Fruit fly (Drosophila melanogaster): ENCODE data around the gene Top2.
A peak's percentile ranks its signal among the peaks of the same experiment; 100 is the strongest.

Top2 gene

dm6 chr2L:19452535-19453317 lies 564 bp downstream of the Top2 start (continued):
- no peak for TF ChIP-seq D19B (GFP tag; optimal IDR thresholded peaks at IDR 0.05)
- TF ChIP-seq H2.0 (GFP tag; IDR thresholded peaks at IDR 0.05), result no peak
- TF ChIP-seq CG10462 (GFP tag; optimal IDR thresholded peaks at IDR 0.05), result no peak
- TF ChIP-seq CG12769 (tag; optimal IDR thresholded peaks at IDR 0.05), result no peak
- no peak for TF ChIP-seq CG11398 (GFP tag; optimal IDR thresholded peaks at IDR 0.05)
- no peak for TF ChIP-seq CG10654 (GFP tag; optimal IDR thresholded peaks at IDR 0.05)
- TF ChIP-seq CG11504 (tag; optimal IDR thresholded peaks at IDR 0.05), result peak; percentile 21
- TF ChIP-seq CG6272 (GFP tag; IDR thresholded peaks at IDR 0.05), result no peak
- TF ChIP-seq btn (GFP tag; optimal IDR thresholded peaks at IDR 0.05), result no peak
- TF ChIP-seq z (GFP tag; IDR thresholded peaks at IDR 0.05), result no peak
- TF ChIP-seq Lim3 (GFP tag; IDR thresholded peaks at IDR 0.05), result peak; percentile 14; the same call in 1 of the 2 replicates
- TF ChIP-seq CG7987 (GFP tag; optimal IDR thresholded peaks at IDR 0.05), result no peak
- no peak for TF ChIP-seq Hey (tag; optimal IDR thresholded peaks at IDR 0.05)
- no peak for TF ChIP-seq CG7745 (tag; optimal IDR thresholded peaks at IDR 0.05)
- no peak for TF ChIP-seq CG7786 (GFP tag; optimal IDR thresholded peaks at IDR 0.05)
- TF ChIP-seq CG16779 (GFP tag; IDR thresholded peaks at IDR 0.05), result 0 out of 2 replicates have a peak, but pooled peaks have one; percentile 3
- no peak for TF ChIP-seq CG16815 (GFP tag; optimal IDR thresholded peaks at IDR 0.05)
- no peak for TF ChIP-seq CG6765 (GFP tag; optimal IDR thresholded peaks at IDR 0.05)
- TF ChIP-seq usp (GFP tag; optimal IDR thresholded peaks at IDR 0.05), result no peak
- TF ChIP-seq Tbp (GFP tag; optimal IDR thresholded peaks at IDR 0.05), result no peak
- TF ChIP-seq Gug (GFP tag; IDR thresholded peaks at IDR 0.05), result no peak
- no peak for TF ChIP-seq tll (GFP tag; optimal IDR thresholded peaks at IDR 0.05)
- TF ChIP-seq pho (GFP tag; optimal IDR thresholded peaks at IDR 0.05), result no peak
- TF ChIP-seq ERR (GFP tag; optimal IDR thresholded peaks at IDR 0.05), result no peak
- TF ChIP-seq caup (GFP tag; optimal IDR thresholded peaks at IDR 0.05; ENCODE audit: severe bottlenecking), result no peak
- no peak for TF ChIP-seq CG12219 (GFP tag; optimal IDR thresholded peaks at IDR 0.05)
- TF ChIP-seq rib (GFP tag; IDR thresholded peaks at IDR 0.05), result no peak; the same call in 1 of the 2 replicates
- no peak for TF ChIP-seq gsb-n (tag; optimal IDR thresholded peaks at IDR 0.05)
- no peak for TF ChIP-seq CG2116 (GFP tag; optimal IDR thresholded peaks at IDR 0.05)
- TF ChIP-seq CG30431 (GFP tag; optimal IDR thresholded peaks at IDR 0.05), result no peak
- TF ChIP-seq Hr3 (GFP tag; optimal IDR thresholded peaks at IDR 0.05), result peak; percentile 21
- no peak for TF ChIP-seq Mes4 (GFP tag; optimal IDR thresholded peaks at IDR 0.05)
- TF ChIP-seq CG17802 (tag; optimal IDR thresholded peaks at IDR 0.05), result no peak
- no peak for TF ChIP-seq Nf-YB (GFP tag; optimal IDR thresholded peaks at IDR 0.05)
- TF ChIP-seq ttk (GFP tag; IDR thresholded peaks at IDR 0.05), result no peak
- TF ChIP-seq zfh2 (GFP tag; optimal IDR thresholded peaks at IDR 0.05), result no peak
- peak; percentile 53; the same call in 1 of the 2 replicates for TF ChIP-seq Xrp1 (GFP tag; IDR thresholded peaks at IDR 0.05)
- no peak for TF ChIP-seq dan (GFP tag; IDR thresholded peaks at IDR 0.05)
- no peak for TF ChIP-seq sr (GFP tag; IDR thresholded peaks at IDR 0.05)
- no peak for TF ChIP-seq Eip74EF (GFP tag; optimal IDR thresholded peaks at IDR 0.05)
- TF ChIP-seq trh (GFP tag; optimal IDR thresholded peaks at IDR 0.05), result no peak
- no peak for TF ChIP-seq CG7372 (GFP tag; IDR thresholded peaks at IDR 0.05)
- no peak for TF ChIP-seq en (GFP tag; optimal IDR thresholded peaks at IDR 0.05)
- TF ChIP-seq fru (optimal IDR thresholded peaks at IDR 0.05), result no peak
- TF ChIP-seq CG14860 (GFP tag; IDR thresholded peaks at IDR 0.05; ENCODE audit: partially characterized antibody), result no peak
- TF ChIP-seq Scr (GFP tag; IDR thresholded peaks at IDR 0.05; ENCODE audit: partially characterized antibody), result no peak; the same call in 1 of the 2 replicates
- TF ChIP-seq pb (GFP tag; optimal IDR thresholded peaks at IDR 0.05), result no peak
- TF ChIP-seq CG8359 (GFP tag; optimal IDR thresholded peaks at IDR 0.05; ENCODE audit: borderline replicate concordance), result no peak
- TF ChIP-seq CG1529 (GFP tag; optimal IDR thresholded peaks at IDR 0.05), result no peak
- no peak for TF ChIP-seq CG1602 (GFP tag; optimal IDR thresholded peaks at IDR 0.05)

Measured in whole organism, embryonic.